Worm (Caenorhabditis elegans) whole organism, young adult: Measurements from ENCODE around the gene cab-1.

Experiments used
- B0019.2 ChIP-seq: fragments of 200-800 bp; sonication (Bioruptor generic); conservative IDR thresholded peaks from 2 replicates; pipeline ENCODE4 v1.3.6; 2022; ENCODE audit warnings: missing genetic modification reagents, missing genetic modification characterization, missing compliant biosample characterization
- F33H1.4 ChIP-seq: fragments of 200-800 bp; sonication (Bioruptor generic); IDR thresholded peaks from 2 replicates; pipeline ENCODE4 v1.3.6; 2022; ENCODE audit warnings: missing genetic modification reagents, missing genetic modification characterization, missing compliant biosample characterization
- F37B4.10 ChIP-seq: fragments of 200-800 bp; sonication (Bioruptor generic); IDR thresholded peaks from 2 replicates; pipeline ENCODE4 v1.3.6; 2022; ENCODE audit warnings: missing genetic modification characterization, missing compliant biosample characterization
- F39B2.1 ChIP-seq: fragments of 200-800 bp; sonication (Bioruptor generic); IDR thresholded peaks from 2 replicates; pipeline ENCODE4 v1.3.6; 2022; ENCODE audit warnings: missing genetic modification reagents, missing genetic modification characterization, missing compliant biosample characterization
- F55B11.4 ChIP-seq: sonication (generic microtip); optimal IDR thresholded peaks from 2 replicates; lab custom pipeline; 2016; ENCODE audit warnings: missing compliant biosample characterization, missing genetic modification characterization, borderline replicate concordance; ENCODE audit not compliant: insufficient read depth
- K12H6.12 ChIP-seq: fragments of 200-800 bp; sonication (Bioruptor generic); optimal IDR thresholded peaks from 2 replicates; lab custom pipeline; 2018; ENCODE audit warnings: mild to moderate bottlenecking, missing genetic modification characterization, missing compliant biosample characterization
- Y53G8AR.9 ChIP-seq: fragments of 200-800 bp; sonication (Bioruptor generic); conservative IDR thresholded peaks from 2 replicates; pipeline ENCODE4 v1.3.6; 2022; ENCODE audit warnings: missing genetic modification reagents, missing genetic modification characterization, missing compliant biosample characterization
- Y56A3A.18 ChIP-seq: fragments of 200-800 bp; sonication (Bioruptor generic); IDR thresholded peaks from 2 replicates; pipeline ENCODE4 v1.3.6; 2022; ENCODE audit warnings: missing genetic modification reagents, missing genetic modification characterization, missing compliant biosample characterization
- Y67H2A.10 ChIP-seq: fragments of 200-800 bp; sonication (Bioruptor generic); conservative IDR thresholded peaks from 2 replicates; pipeline ENCODE4 v1.3.6; 2022; ENCODE audit warnings: missing genetic modification reagents, missing genetic modification characterization, missing compliant biosample characterization
- attf-5 ChIP-seq: fragments of 200-800 bp; sonication (Bioruptor generic); optimal IDR thresholded peaks from 2 replicates; lab custom pipeline; 2018; ENCODE audit warnings: mild to moderate bottlenecking, missing genetic modification characterization, missing compliant biosample characterization
- bed-1 ChIP-seq: fragments of 200-800 bp; sonication (Bioruptor generic); IDR thresholded peaks from 2 replicates; pipeline ENCODE4 v1.3.6; 2022; ENCODE audit warnings: missing genetic modification reagents, missing genetic modification characterization, missing compliant biosample characterization
- ccch-3 ChIP-seq: fragments of 200-800 bp; sonication (Bioruptor generic); optimal IDR thresholded peaks from 2 replicates; lab custom pipeline; 2018; ENCODE audit warnings: mild to moderate bottlenecking, missing genetic modification characterization, missing compliant biosample characterization
- cebp-1 ChIP-seq, 2 experiments: fragments of 200-800 bp in 1 of 2; sonication (Bioruptor generic) in 1 of 2; sonication (generic microtip) in 1 of 2; IDR thresholded peaks in 1 of 2; optimal IDR thresholded peaks in 1 of 2; 2 replicates each; pipeline versions ENCODE4 v1.3.6 to Lab custom; 2017 to 2022; ENCODE audit warnings: missing compliant biosample characterization in 2 of 2, missing genetic modification characterization in 2 of 2, mild to moderate bottlenecking in 1 of 2, missing genetic modification reagents in 1 of 2, moderate library complexity in 1 of 2
- ceh-100 ChIP-seq: fragments of 200-800 bp; sonication (Bioruptor generic); IDR thresholded peaks from 2 replicates; pipeline ENCODE4 v1.3.6; 2022; ENCODE audit warnings: missing genetic modification reagents, missing genetic modification characterization, missing compliant biosample characterization
- ceh-91 ChIP-seq: fragments of 200-800 bp; sonication (Bioruptor generic); IDR thresholded peaks from 2 replicates; pipeline ENCODE4 v1.3.6; 2022; ENCODE audit warnings: missing genetic modification reagents, missing genetic modification characterization, missing compliant biosample characterization
- dpl-1 ChIP-seq: fragments of 150-350 bp; optimal IDR thresholded peaks from 2 replicates; lab custom pipeline; 2014; ENCODE audit warnings: missing biosample characterization, missing genetic modification reagents, missing genetic modification characterization
- egl-18 ChIP-seq: fragments of 200-800 bp; sonication (Bioruptor generic); IDR thresholded peaks from 2 replicates; pipeline ENCODE4 v1.3.6; 2022; ENCODE audit warnings: missing genetic modification reagents, missing genetic modification characterization, missing compliant biosample characterization
- ekl-4 ChIP-seq: fragments of 200-800 bp; sonication (Bioruptor generic); IDR thresholded peaks from 2 replicates; pipeline ENCODE4 v1.3.6; 2022; ENCODE audit warnings: missing genetic modification reagents, missing genetic modification characterization, missing compliant biosample characterization
- fkh-3 ChIP-seq: sonication (generic microtip); optimal IDR thresholded peaks from 2 replicates; lab custom pipeline; 2016; ENCODE audit warnings: mild to moderate bottlenecking, missing genetic modification characterization, missing compliant biosample characterization
- him-1 ChIP-seq: sonication (generic microtip); optimal IDR thresholded peaks from 2 replicates; lab custom pipeline; 2016; ENCODE audit warnings: missing genotype, missing genetic modification reagents, missing genetic modification characterization, missing compliant biosample characterization
- let-607 ChIP-seq, 2 experiments: fragments of 200-800 bp in 1 of 2; sonication (Bioruptor generic) in 1 of 2; sonication (generic microtip) in 1 of 2; optimal IDR thresholded peaks; 2 replicates each; lab custom pipeline; 2016 to 2018; ENCODE audit warnings: mild to moderate bottlenecking in 2 of 2, missing compliant biosample characterization in 2 of 2, missing genetic modification characterization in 2 of 2, moderate library complexity in 2 of 2, missing genotype in 1 of 2
- lin-26 ChIP-seq: fragments of 200-800 bp; sonication (Bioruptor generic); IDR thresholded peaks from 2 replicates; pipeline ENCODE4 v1.3.6; 2022; ENCODE audit warnings: missing genetic modification reagents, missing genetic modification characterization, missing compliant biosample characterization
- lin-35 ChIP-seq, 3 experiments: fragments of 150-350 bp in 2 of 3; sonication (generic microtip) in 1 of 3; optimal IDR thresholded peaks; 2 replicates each; lab custom pipeline; 2014 to 2018; ENCODE audit warnings: missing biosample characterization in 3 of 3, missing genetic modification characterization in 3 of 3, missing genetic modification reagents in 3 of 3
- madf-10 ChIP-seq: sonication (generic microtip); optimal IDR thresholded peaks from 2 replicates; lab custom pipeline; 2016; ENCODE audit warnings: mild to moderate bottlenecking, missing genetic modification characterization, missing compliant biosample characterization
- nfya-2 ChIP-seq: fragments of 200-800 bp; sonication (Bioruptor generic); IDR thresholded peaks from 2 replicates; pipeline ENCODE4 v1.3.6; 2022; ENCODE audit warnings: missing genetic modification reagents, missing genetic modification characterization, missing compliant biosample characterization
- nfyb-1 ChIP-seq: fragments of 200-800 bp; sonication (Bioruptor generic); IDR thresholded peaks from 2 replicates; pipeline ENCODE4 v1.3.6; 2022; ENCODE audit warnings: missing genetic modification reagents, missing genetic modification characterization, missing compliant biosample characterization
- nhr-27 ChIP-seq: fragments of 200-800 bp; sonication (Bioruptor generic); optimal IDR thresholded peaks from 2 replicates; lab custom pipeline; 2018; ENCODE audit warnings: mild to moderate bottlenecking, missing genetic modification characterization, moderate library complexity, missing compliant biosample characterization
- nhr-80 ChIP-seq: sonication (generic microtip); optimal IDR thresholded peaks from 2 replicates; lab custom pipeline; 2016; ENCODE audit warnings: missing genetic modification characterization, missing compliant biosample characterization
- rpc-1 ChIP-seq, 2 experiments: fragments of 150-350 bp in 1 of 2; sonication (generic microtip) in 1 of 2; optimal IDR thresholded peaks; 2 replicates each; lab custom pipeline; 2014 to 2018; ENCODE audit warnings: missing biosample characterization in 1 of 2, missing genetic modification characterization in 1 of 2, missing genetic modification reagents in 1 of 2, missing genotype in 1 of 2
- somi-1 ChIP-seq: fragments of 200-800 bp; sonication (Bioruptor generic); optimal IDR thresholded peaks from 2 replicates; lab custom pipeline; 2018; ENCODE audit warnings: mild to moderate bottlenecking, missing genetic modification characterization, missing compliant biosample characterization
- unc-62 ChIP-seq: fragments of 150-350 bp; optimal IDR thresholded peaks from 2 replicates; lab custom pipeline; 2014; ENCODE audit warnings: missing biosample characterization, missing genetic modification reagents, missing genetic modification characterization
- xnd-1 ChIP-seq: sonication (generic microtip); optimal IDR thresholded peaks from 2 replicates; lab custom pipeline; 2016; ENCODE audit warnings: missing genotype, missing genetic modification reagents, missing genetic modification characterization, missing compliant biosample characterization
- zim-3 ChIP-seq: sonication (generic microtip); optimal IDR thresholded peaks from 2 replicates; lab custom pipeline; 2017; ENCODE audit warnings: mild to moderate bottlenecking, missing genetic modification characterization, moderate library complexity, missing compliant biosample characterization
- ztf-3 ChIP-seq: fragments of 200-800 bp; sonication (Bioruptor generic); optimal IDR thresholded peaks from 2 replicates; lab custom pipeline; 2018; ENCODE audit warnings: mild to moderate bottlenecking, missing genetic modification characterization, missing compliant biosample characterization

The cab-1 gene

ce11 chrX:12242902-12243301, 30.2 kb upstream of the cab-1 start:
- TF ChIP-seq Y53G8AR.9 (GFP tag; lab: Robert Waterston, UW), result no peak
- peak; percentile 82 for TF ChIP-seq nhr-80 (tag; lab: Kevin White, UChicago)

ce11 chrX:12241457-12241856, 28.8 kb upstream of the cab-1 start, which contains the start of gene cest-3:
cest-3 (plus strand) TSS chrX:12241646.
- TF ChIP-seq nhr-80 (tag; lab: Kevin White, UChicago), result peak; percentile 68
- no peak for TF ChIP-seq somi-1 (GFP tag; lab: Kevin White, UChicago)
- TF ChIP-seq lin-26 (GFP tag; lab: Robert Waterston, UW), result no peak
- TF ChIP-seq dpl-1, result no peak

- TF ChIP-seq Y56A3A.18 (GFP tag; lab: Robert Waterston, UW) (no peak), F39B2.1 (GFP tag; lab: Robert Waterston, UW) (no peak), fkh-3 (tag; lab: Kevin White, UChicago) (no peak), ztf-3 (GFP tag; lab: Kevin White, UChicago) (no peak), xnd-1 (tag; lab: Kevin White, UChicago) (no peak), lin-35 (GFP tag; optimal IDR thresholded peaks at IDR 0.05; lab: Kevin White, UChicago) (no peak), zim-3 (tag; lab: Kevin White, UChicago) (no peak), ekl-4 (no peak)
Observed at ce11 chrX:12235388-12235787, 22.7 kb upstream of the cab-1 start, which contains the start of gene C23H4.6. C23H4.6 (plus strand) TSS chrX:12235606.

ce11 chrX:12234424-12234823, 21.7 kb upstream of the cab-1 start:
- TF ChIP-seq cebp-1 (GFP tag; IDR thresholded peaks at IDR 0.05; lab: Robert Waterston, UW) (peak; percentile 89), cebp-1 (tag; optimal IDR thresholded peaks at IDR 0.05; lab: Kevin White, UChicago) (peak; percentile 93), rpc-1 (optimal IDR thresholded peaks at IDR 0.05; lab: Kevin White, UChicago) (no peak), rpc-1 (tag; optimal IDR thresholded peaks at IDR 0.05; lab: Kevin White, UChicago) (no peak), him-1 (tag; lab: Kevin White, UChicago) (no peak), nhr-80 (tag; lab: Kevin White, UChicago) (peak; percentile 68), unc-62 (GFP tag; lab: Kevin White, UChicago) (peak; percentile 30), F37B4.10 (GFP tag; lab: Robert Waterston, UW) (no peak)

- TF ChIP-seq nfyb-1 (0 out of 2 replicates have a peak, but pooled peaks have one; percentile 34), B0019.2 (GFP tag; lab: Robert Waterston, UW) (no peak), nhr-80 (tag; lab: Kevin White, UChicago) (peak; percentile 83), let-607 (tag; optimal IDR thresholded peaks at IDR 0.05; lab: Kevin White, UChicago) (peak in 1 of 2 experiments; percentile 10)
Observed at ce11 chrX:12230357-12230756, 17.7 kb upstream of the cab-1 start.

- no peak for TF ChIP-seq attf-5 (GFP tag; lab: Kevin White, UChicago)
- TF ChIP-seq nfya-2 (GFP tag; lab: Robert Waterston, UW), result no peak
- no peak for TF ChIP-seq Y67H2A.10
- no peak for TF ChIP-seq let-607 (tag; optimal IDR thresholded peaks at IDR 0.05; lab: Kevin White, UChicago)
- TF ChIP-seq nhr-27 (tag; lab: Kevin White, UChicago), result no peak
- TF ChIP-seq F55B11.4, result no peak
- no peak for TF ChIP-seq fkh-3 (tag; lab: Kevin White, UChicago)
- no peak for TF ChIP-seq ceh-91 (GFP tag; lab: Robert Waterston, UW)
- TF ChIP-seq madf-10, result no peak
- TF ChIP-seq K12H6.12 (tag; lab: Kevin White, UChicago), result no peak
- no peak for TF ChIP-seq ccch-3 (GFP tag; lab: Kevin White, UChicago)
- no peak for TF ChIP-seq ekl-4
- TF ChIP-seq F33H1.4 (GFP tag; lab: Robert Waterston, UW), result no peak
- TF ChIP-seq bed-1, result no peak
- no peak for TF ChIP-seq ceh-100 (GFP tag; lab: Robert Waterston, UW)
- no peak for TF ChIP-seq egl-18 (GFP tag; lab: Robert Waterston, UW)
- TF ChIP-seq him-1 (tag; lab: Kevin White, UChicago), result no peak
Observed at ce11 chrX:12229651-12230050, 16.9 kb upstream of the cab-1 start, which contains the start of gene cest-7. cest-7 (plus strand) TSS chrX:12229951.
